Worm (Caenorhabditis elegans): Measurements from ENCODE around the gene F57A8.7.

The F57A8.7 gene

ce11 chrV:10112187-10112586, 36.6 kb downstream of the F57A8.7 start, which contains the start of gene C08B6.3:
TSS of gene C08B6.3 (minus strand) at chrV:10112287.
- TF ChIP-seq sox-4 (tag; optimal IDR thresholded peaks at IDR 0.05), result no peak
- no peak for TF ChIP-seq odd-2 (tag; optimal IDR thresholded peaks at IDR 0.05)
- no peak for TF ChIP-seq dmd-4 (tag; optimal IDR thresholded peaks at IDR 0.05; ENCODE audit: borderline replicate concordance)
- no peak for TF ChIP-seq ceh-22 (tag; optimal IDR thresholded peaks at IDR 0.05)
- TF ChIP-seq sox-2 (GFP tag; IDR thresholded peaks at IDR 0.05), result no peak
- no peak for TF ChIP-seq elt-2 (tag; optimal IDR thresholded peaks at IDR 0.05)
- TF ChIP-seq zip-5 (tag; optimal IDR thresholded peaks at IDR 0.05), result no peak

ce11 chrV:10114329-10114728, 38.8 kb downstream of the F57A8.7 start, which contains the start of gene cht-5:
TSS of gene cht-5 (plus strand) at chrV:10114629.
- TF ChIP-seq eyg-1 (tag; optimal IDR thresholded peaks at IDR 0.05) (no peak), elt-4 (tag; optimal IDR thresholded peaks at IDR 0.05) (no peak), ama-1 (optimal IDR thresholded peaks at IDR 0.05) (no peak), hlh-13 (GFP tag; optimal IDR thresholded peaks at IDR 0.05) (no peak), ceh-30 (tag; optimal IDR thresholded peaks at IDR 0.05) (no peak), ztf-16 (tag; optimal IDR thresholded peaks at IDR 0.05) (no peak), unc-86 (tag; optimal IDR thresholded peaks at IDR 0.05) (no peak)

- TF ChIP-seq tbx-2 (tag; optimal IDR thresholded peaks at IDR 0.05) (no peak), ceh-6 (GFP tag; optimal IDR thresholded peaks at IDR 0.05) (no peak), odd-2 (tag; optimal IDR thresholded peaks at IDR 0.05) (no peak), C08G9.2 (tag; optimal IDR thresholded peaks at IDR 0.05) (no peak), ref-2 (tag; optimal IDR thresholded peaks at IDR 0.05) (no peak), pax-1 (tag; optimal IDR thresholded peaks at IDR 0.05) (no peak), madf-2 (tag; optimal IDR thresholded peaks at IDR 0.05) (no peak), ama-1 (optimal IDR thresholded peaks at IDR 0.05) (no peak), nfya-1 (tag; optimal IDR thresholded peaks at IDR 0.05) (no peak), dve-1 (tag; optimal IDR thresholded peaks at IDR 0.05) (no peak), lin-11 (tag; optimal IDR thresholded peaks at IDR 0.05) (no peak), pha-2 (tag; optimal IDR thresholded peaks at IDR 0.05) (no peak)
Observed at ce11 chrV:10117465-10117864, 41.9 kb downstream of the F57A8.7 start, which contains the start of gene C08B6.5. TSS of gene C08B6.5 (plus strand) at chrV:10117765.

- TF ChIP-seq hlh-15 (tag; optimal IDR thresholded peaks at IDR 0.05), result no peak
- TF ChIP-seq fkh-10 (GFP tag; optimal IDR thresholded peaks at IDR 0.05), result no peak
- no peak for TF ChIP-seq sox-4 (tag; optimal IDR thresholded peaks at IDR 0.05)
- TF ChIP-seq ceh-19 (GFP tag; optimal IDR thresholded peaks at IDR 0.05), result no peak
- TF ChIP-seq unc-42 (tag; optimal IDR thresholded peaks at IDR 0.05), result no peak
- no peak for TF ChIP-seq unc-86 (tag; optimal IDR thresholded peaks at IDR 0.05)
Observed at ce11 chrV:10120898-10121297, 45.4 kb downstream of the F57A8.7 start, which contains the start of gene srxa-18. TSS of gene srxa-18 (minus strand) at chrV:10120997.

- TF ChIP-seq nhr-11 (tag; optimal IDR thresholded peaks at IDR 0.05), result no peak
Observed at ce11 chrV:10122670-10123069, 47.1 kb downstream of the F57A8.7 start, which contains the start of gene srxa-19. TSS of gene srxa-19 (minus strand) at chrV:10122770.

ce11 chrV:10123324-10123723, 47.8 kb downstream of the F57A8.7 start, which contains the start of gene C08B6.6:
TSS of gene C08B6.6 (plus strand) at chrV:10123624.
- TF ChIP-seq pha-4 (tag; optimal IDR thresholded peaks at IDR 0.05), result no peak
- TF ChIP-seq nfya-1 (tag; optimal IDR thresholded peaks at IDR 0.05), result no peak
- TF ChIP-seq unc-55 (GFP tag; optimal IDR thresholded peaks at IDR 0.05), result no peak
- no peak for TF ChIP-seq ets-4 (tag; optimal IDR thresholded peaks at IDR 0.05)
- TF ChIP-seq ceh-19 (GFP tag; optimal IDR thresholded peaks at IDR 0.05), result no peak
- TF ChIP-seq unc-86 (tag; optimal IDR thresholded peaks at IDR 0.05), result no peak
- TF ChIP-seq nhr-232 (tag; optimal IDR thresholded peaks at IDR 0.05), result no peak
- TF ChIP-seq ceh-18 (tag; optimal IDR thresholded peaks at IDR 0.05), result no peak
- TF ChIP-seq unc-42 (tag; optimal IDR thresholded peaks at IDR 0.05), result no peak
- no peak for TF ChIP-seq C38D4.7 (GFP tag; optimal IDR thresholded peaks at IDR 0.05)
- no peak for TF ChIP-seq fkh-10 (GFP tag; optimal IDR thresholded peaks at IDR 0.05)
- TF ChIP-seq K09A11.1 (tag; optimal IDR thresholded peaks at IDR 0.05; ENCODE audit: insufficient read depth), result no peak
- no peak for TF ChIP-seq npax-4 (tag; optimal IDR thresholded peaks at IDR 0.05)
- TF ChIP-seq fkh-6 (tag; optimal IDR thresholded peaks at IDR 0.05), result no peak
- TF ChIP-seq hlh-30 (tag; optimal IDR thresholded peaks at IDR 0.05; ENCODE audit: insufficient read depth), result no peak
- no peak for TF ChIP-seq hlh-6 (tag; optimal IDR thresholded peaks at IDR 0.05)
